Worm (Caenorhabditis elegans): ENCODE measurements around the gene rpl-36.

DNA sequence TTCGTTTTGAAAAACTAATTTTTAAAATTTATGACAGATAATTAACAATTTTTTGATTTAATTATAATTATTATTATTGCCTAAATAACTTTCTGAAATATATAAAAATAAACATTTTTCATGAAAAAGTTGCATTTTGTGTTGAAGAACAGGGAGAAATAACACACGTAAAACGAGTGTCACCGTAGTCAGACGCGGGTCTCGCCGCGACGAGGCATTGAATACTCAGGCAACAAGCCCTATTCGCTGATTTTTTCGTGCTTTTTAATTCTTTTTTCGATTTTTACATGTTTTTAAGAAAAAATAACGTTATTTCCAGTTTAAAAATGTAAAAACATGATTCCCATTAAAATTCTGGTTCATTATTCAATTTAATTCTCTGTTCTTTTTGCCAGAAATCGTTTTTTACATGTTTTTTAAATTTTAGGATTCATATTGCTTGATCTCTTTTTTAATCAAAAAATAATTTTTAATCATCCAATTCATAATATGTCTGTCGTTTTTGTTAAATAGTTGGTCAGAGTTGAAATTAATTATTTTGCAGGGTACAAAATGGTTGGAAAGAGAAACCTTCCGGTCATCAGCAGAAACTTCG lies 27.9 kb downstream of the rpl-36 start, which contains the start of gene rpl-6:
- TF ChIP-seq nhr-27 (tag; optimal IDR thresholded peaks at IDR 0.05), result no peak
- TF ChIP-seq let-526 (GFP tag; IDR thresholded peaks at IDR 0.05), result no peak
- peak; percentile 37 for TF ChIP-seq snpc-1.1 (tag; optimal IDR thresholded peaks at IDR 0.05; ENCODE audit: insufficient read depth)
